Fruit fly (Drosophila melanogaster) whole organism, pupa: Measurements from ENCODE around the gene CG32199.

Source experiments
- CG10348 ChIP-seq: fragments of 200-800 bp; sonication (Bioruptor generic); IDR thresholded peaks from 2 replicates; pipeline ENCODE4 v1.3.6; 2022; ENCODE audit warnings: missing biosample characterization, missing genetic modification characterization
- CG12605 ChIP-seq: fragments of 200-800 bp; sonication (Bioruptor generic); IDR thresholded peaks from 2 replicates; pipeline ENCODE4 v1.3.6; 2022; ENCODE audit warnings: missing biosample characterization, missing genetic modification characterization
- CG13204 ChIP-seq: fragments of 200-800 bp; sonication (Bioruptor generic); optimal IDR thresholded peaks from 2 replicates; lab custom pipeline; 2018; ENCODE audit warnings: missing biosample characterization, mild to moderate bottlenecking, missing genetic modification characterization, moderate library complexity
- CG14655 ChIP-seq: fragments of 200-800 bp; sonication (Bioruptor generic); optimal IDR thresholded peaks from 3 replicates; lab custom pipeline; 2017; ENCODE audit warnings: mild to moderate bottlenecking, missing biosample characterization, missing genetic modification reagents, missing genetic modification characterization
- CG15710 ChIP-seq: fragments of 200-800 bp; sonication (Bioruptor generic); optimal IDR thresholded peaks from 2 replicates; lab custom pipeline; 2018; ENCODE audit warnings: missing biosample characterization, mild to moderate bottlenecking, missing genetic modification characterization, moderate library complexity
- CG17806 ChIP-seq: fragments of 200-800 bp; sonication (Bioruptor generic); optimal IDR thresholded peaks from 2 replicates; lab custom pipeline; 2018; ENCODE audit warnings: missing biosample characterization, mild to moderate bottlenecking, missing genetic modification characterization, moderate library complexity
- CG32121 ChIP-seq: fragments of 200-800 bp; sonication (Bioruptor generic); IDR thresholded peaks from 2 replicates; pipeline ENCODE4 v1.3.6; 2022; ENCODE audit warnings: missing biosample characterization, missing genetic modification characterization
- CG34367 ChIP-seq: fragments of 200-800 bp; sonication (Bioruptor generic); optimal IDR thresholded peaks from 2 replicates; lab custom pipeline; 2018; ENCODE audit warnings: missing biosample characterization, mild to moderate bottlenecking, missing genetic modification characterization
- CG4496 ChIP-seq: fragments of 200-800 bp; sonication (Bioruptor generic); IDR thresholded peaks from 3 replicates; pipeline ENCODE4 v1.3.6; 2022; ENCODE audit warnings: missing biosample characterization, missing genetic modification characterization
- CG8159 ChIP-seq: fragments of 200-800 bp; sonication (Bioruptor generic); optimal IDR thresholded peaks from 3 replicates; lab custom pipeline; 2018; ENCODE audit warnings: missing biosample characterization, mild to moderate bottlenecking, missing genetic modification characterization, moderate library complexity
- CG8301 ChIP-seq: fragments of 200-800 bp; sonication (Bioruptor generic); optimal IDR thresholded peaks from 2 replicates; lab custom pipeline; 2018; ENCODE audit warnings: missing biosample characterization, mild to moderate bottlenecking, missing genetic modification characterization
- CG9948 ChIP-seq: fragments of 200-800 bp; sonication (Bioruptor generic); optimal IDR thresholded peaks from 2 replicates; lab custom pipeline; 2018; ENCODE audit warnings: missing biosample characterization, mild to moderate bottlenecking, missing genetic modification characterization, moderate library complexity
- D1 ChIP-seq: fragments of 200-800 bp; sonication (Bioruptor generic); optimal IDR thresholded peaks from 2 replicates; lab custom pipeline; 2018; ENCODE audit warnings: missing biosample characterization, mild to moderate bottlenecking, missing genetic modification characterization, moderate library complexity
- EcR ChIP-seq: fragments of 200-800 bp; sonication (Bioruptor generic); optimal IDR thresholded peaks from 3 replicates; lab custom pipeline; 2019; ENCODE audit warnings: missing biosample characterization, missing genetic modification characterization, mild to moderate bottlenecking, moderate library complexity, missing genetic modification reagents
- Ets98B ChIP-seq: fragments of 200-800 bp; sonication (Bioruptor generic); IDR thresholded peaks from 2 replicates; pipeline ENCODE4 v1.3.6; 2022; ENCODE audit warnings: missing biosample characterization, missing genetic modification characterization
- Pif1A ChIP-seq: fragments of 200-800 bp; sonication (Bioruptor generic); optimal IDR thresholded peaks from 3 replicates; lab custom pipeline; 2016; ENCODE audit warnings: missing biosample characterization, missing genetic modification characterization
- Pif1B ChIP-seq: fragments of 200-800 bp; sonication (Bioruptor generic); optimal IDR thresholded peaks from 3 replicates; lab custom pipeline; 2016; ENCODE audit warnings: missing biosample characterization, missing genetic modification characterization
- Snoo ChIP-seq: fragments of 200-800 bp; sonication (Bioruptor generic); optimal IDR thresholded peaks from 3 replicates; lab custom pipeline; 2017; ENCODE audit warnings: missing biosample characterization, mild to moderate bottlenecking, missing genetic modification characterization, inconsistent platforms
- fd96Ca ChIP-seq: fragments of 200-800 bp; sonication (Bioruptor generic); IDR thresholded peaks from 3 replicates; pipeline ENCODE4 v1.3.6; 2022; ENCODE audit warnings: missing biosample characterization, missing genetic modification characterization
- gl ChIP-seq: fragments of 200-800 bp; sonication (Bioruptor generic); optimal IDR thresholded peaks from 2 replicates; lab custom pipeline; 2018; ENCODE audit warnings: missing biosample characterization, mild to moderate bottlenecking, missing genetic modification characterization
- rn ChIP-seq: fragments of 200-800 bp; sonication (Bioruptor generic); IDR thresholded peaks from 2 replicates; pipeline ENCODE4 v1.3.6; 2022; ENCODE audit warnings: missing biosample characterization, missing genetic modification characterization

CG32199 gene

DNA sequence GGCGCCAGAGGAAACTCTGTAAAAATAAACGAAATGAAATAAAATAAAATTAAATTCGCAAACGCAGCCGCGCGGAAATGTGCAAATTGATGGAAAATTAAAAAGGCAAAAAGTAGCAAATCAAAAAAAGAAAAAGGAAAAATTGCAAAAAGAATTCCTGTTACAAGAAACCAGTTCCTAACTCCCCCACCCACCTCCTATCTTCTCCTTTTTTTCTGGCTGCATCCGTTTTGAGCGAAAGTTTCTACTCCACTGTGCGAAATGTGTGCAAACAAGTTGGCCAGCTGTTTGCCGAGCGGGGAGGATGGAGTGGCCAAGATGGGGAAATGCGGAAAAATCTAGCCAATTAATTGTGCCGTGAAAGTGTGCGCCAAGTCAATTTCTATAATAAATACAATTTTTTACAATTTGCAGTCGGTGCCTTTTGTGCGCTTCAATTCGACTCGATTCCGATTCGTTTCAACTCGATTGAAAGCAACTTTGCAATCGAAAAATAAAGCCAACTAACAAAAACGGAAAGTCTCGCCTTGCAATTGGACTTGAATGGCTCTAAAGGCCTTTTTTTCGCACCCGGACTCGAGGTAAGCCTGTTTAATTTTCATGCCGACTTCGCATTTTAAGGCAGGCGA lies 14.9 kb downstream of the CG32199 start:
- no peak for TF ChIP-seq Snoo (tag; lab: Kevin White, UChicago)
- peak; percentile 30; the same call in 1 of the 2 replicates for TF ChIP-seq CG12605 (GFP tag; lab: Robert Waterston, UW)
- TF ChIP-seq fd96Ca (GFP tag; lab: Robert Waterston, UW) = peak; percentile 61; the same call in 1 of the 3 replicates
- TF ChIP-seq CG8159 (tag; lab: Kevin White, UChicago) = no peak
- peak; percentile 72 for TF ChIP-seq CG32121 (GFP tag; lab: Robert Waterston, UW)
- peak; percentile 49 for TF ChIP-seq Pif1A (GFP tag; lab: Kevin White, UChicago)
- no peak for TF ChIP-seq gl (tag; lab: Kevin White, UChicago)
- TF ChIP-seq CG13204 = no peak
- TF ChIP-seq CG34367 (tag; lab: Kevin White, UChicago) = no peak
- TF ChIP-seq D1 (tag; lab: Kevin White, UChicago) = no peak
- TF ChIP-seq CG9948 (tag; lab: Kevin White, UChicago) = peak; percentile 2
- no peak for TF ChIP-seq CG15710 (tag; lab: Kevin White, UChicago)
- 0 out of 2 replicates have a peak, but pooled peaks have one; percentile 7 for TF ChIP-seq rn (GFP tag; lab: Robert Waterston, UW)
- TF ChIP-seq Ets98B (GFP tag; lab: Robert Waterston, UW) = peak; percentile 55
- TF ChIP-seq Pif1B (GFP tag; lab: Kevin White, UChicago) = no peak
- no peak for TF ChIP-seq CG10348
- peak; percentile 42 for TF ChIP-seq CG8301 (tag; lab: Kevin White, UChicago)
- no peak for TF ChIP-seq CG17806 (tag; lab: Kevin White, UChicago)
- peak; percentile 44 for TF ChIP-seq CG14655
- TF ChIP-seq EcR (GFP tag; lab: Kevin White, UChicago) = no peak
- peak; percentile 66; the same call in 1 of the 3 replicates for TF ChIP-seq CG4496

DNA sequence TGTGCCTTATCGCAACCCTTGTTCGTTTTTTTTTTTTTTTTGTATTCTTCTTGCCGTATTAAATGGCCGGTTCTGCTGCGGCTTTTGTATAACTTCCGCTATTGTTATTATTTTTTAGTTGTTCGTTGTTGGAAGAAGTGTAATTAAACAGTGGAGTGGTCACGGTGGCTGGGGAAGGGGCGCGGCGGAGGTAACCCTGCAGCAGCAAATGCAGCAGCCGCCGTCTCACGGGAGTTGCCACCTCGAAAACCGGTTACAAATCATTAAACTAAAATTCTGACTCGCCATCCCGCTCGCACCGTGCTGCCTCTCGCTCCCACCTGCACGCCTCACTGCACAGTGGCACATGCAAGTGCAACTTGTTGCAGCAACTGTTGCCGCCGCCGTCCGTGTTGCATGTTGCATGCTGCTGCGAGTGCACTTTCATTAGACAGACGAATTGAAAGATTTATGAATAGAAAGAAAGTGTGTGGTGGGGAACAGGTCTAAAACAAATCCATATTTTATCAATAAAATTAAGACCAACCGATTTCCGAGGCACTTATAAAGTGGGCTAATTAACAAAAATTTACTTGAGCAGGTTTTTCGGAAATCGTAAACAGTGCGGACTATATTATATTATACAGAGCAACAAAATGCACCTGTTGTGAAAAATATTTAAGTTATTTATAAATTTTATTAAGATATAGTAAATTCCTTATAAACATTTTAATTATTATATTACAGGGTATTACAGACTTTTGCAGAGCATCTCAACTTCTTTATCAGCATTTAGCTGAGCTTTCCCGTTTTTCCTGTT lies 16.2 kb downstream of the CG32199 start:
- TF ChIP-seq CG14655 (peak; percentile 73), CG8301 (tag; lab: Kevin White, UChicago) (peak; percentile 66), CG13204 (peak; percentile 58), CG12605 (GFP tag; lab: Robert Waterston, UW) (peak; percentile 13; the same call in 1 of the 2 replicates), fd96Ca (GFP tag; lab: Robert Waterston, UW) (no peak; the same call in 2 of the 3 replicates), CG32121 (GFP tag; lab: Robert Waterston, UW) (no peak), CG17806 (tag; lab: Kevin White, UChicago) (no peak)

dm6 chr3L:18628458-18628857 lies 16.8 kb downstream of the CG32199 start:
- no peak for TF ChIP-seq Ets98B (GFP tag; lab: Robert Waterston, UW)
- TF ChIP-seq D1 (tag; lab: Kevin White, UChicago) = no peak
- TF ChIP-seq CG32121 (GFP tag; lab: Robert Waterston, UW) = no peak
- TF ChIP-seq CG34367 (tag; lab: Kevin White, UChicago) = no peak
- TF ChIP-seq Pif1B (GFP tag; lab: Kevin White, UChicago) = no peak
- TF ChIP-seq CG8159 (tag; lab: Kevin White, UChicago) = no peak
- no peak for TF ChIP-seq Snoo (tag; lab: Kevin White, UChicago)
- TF ChIP-seq CG10348 = no peak
- no peak for TF ChIP-seq CG4496
- TF ChIP-seq CG9948 (tag; lab: Kevin White, UChicago) = no peak
- TF ChIP-seq CG8301 (tag; lab: Kevin White, UChicago) = no peak
- no peak for TF ChIP-seq CG12605 (GFP tag; lab: Robert Waterston, UW)
- no peak for TF ChIP-seq rn (GFP tag; lab: Robert Waterston, UW)
- TF ChIP-seq CG15710 (tag; lab: Kevin White, UChicago) = no peak
- TF ChIP-seq CG17806 (tag; lab: Kevin White, UChicago) = no peak
- TF ChIP-seq CG13204 = no peak

DNA sequence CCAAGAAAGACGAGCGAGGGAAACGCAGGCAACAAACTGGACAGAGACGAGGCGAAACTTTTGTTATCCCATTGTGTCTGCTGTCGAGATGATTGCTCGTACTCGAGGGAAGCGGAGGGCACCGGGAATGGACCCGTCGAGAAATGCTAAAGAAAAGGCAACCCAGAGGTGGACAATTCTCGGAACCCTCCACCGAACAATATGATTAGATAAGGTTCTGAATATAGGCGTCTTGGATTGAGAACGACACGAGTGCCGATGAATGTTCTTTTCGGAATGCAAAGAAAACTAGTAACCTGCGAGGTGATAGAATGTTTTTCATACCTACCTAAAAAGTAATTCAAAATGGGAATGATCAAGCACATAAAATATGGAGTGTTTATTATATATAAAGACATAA lies 18.2 kb downstream of the CG32199 start:
- TF ChIP-seq CG12605 (GFP tag; lab: Robert Waterston, UW) (no peak), CG14655 (no peak), CG34367 (tag; lab: Kevin White, UChicago) (no peak), CG17806 (tag; lab: Kevin White, UChicago) (no peak), Pif1B (GFP tag; lab: Kevin White, UChicago) (no peak), CG8301 (tag; lab: Kevin White, UChicago) (no peak), CG32121 (GFP tag; lab: Robert Waterston, UW) (no peak), fd96Ca (GFP tag; lab: Robert Waterston, UW) (no peak), CG13204 (no peak)

DNA sequence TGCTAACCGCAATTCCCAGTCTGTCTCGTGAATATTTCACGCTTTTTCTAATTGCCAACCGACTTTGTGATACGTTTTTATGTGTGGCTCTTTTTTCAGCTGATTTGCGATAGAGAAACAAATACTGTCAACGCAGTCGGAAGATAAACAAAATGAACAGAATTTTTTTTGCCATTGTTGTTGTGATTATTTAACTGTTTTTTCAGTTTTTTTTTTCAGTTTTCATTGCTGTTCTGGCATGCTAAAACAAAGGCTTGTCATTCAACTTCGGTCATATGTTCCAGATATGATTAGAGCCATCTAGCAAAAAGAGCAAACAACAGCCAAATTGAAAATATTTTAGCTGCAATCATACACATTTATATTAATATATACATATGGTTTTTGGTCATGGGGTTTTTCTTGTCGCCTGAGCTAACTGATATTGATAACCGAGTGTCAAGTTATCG lies 20.5 kb downstream of the CG32199 start:
- no peak for TF ChIP-seq CG17806 (tag; lab: Kevin White, UChicago)

- TF ChIP-seq CG13204 = no peak
- TF ChIP-seq CG32121 (GFP tag; lab: Robert Waterston, UW) = no peak
- no peak for TF ChIP-seq CG8159 (tag; lab: Kevin White, UChicago)
- TF ChIP-seq CG8301 (tag; lab: Kevin White, UChicago) = no peak
- TF ChIP-seq Snoo (tag; lab: Kevin White, UChicago) = no peak
- TF ChIP-seq CG15710 (tag; lab: Kevin White, UChicago) = no peak
- TF ChIP-seq rn (GFP tag; lab: Robert Waterston, UW) = no peak
- no peak for TF ChIP-seq CG9948 (tag; lab: Kevin White, UChicago)
- no peak for TF ChIP-seq Pif1B (GFP tag; lab: Kevin White, UChicago)
- TF ChIP-seq gl (tag; lab: Kevin White, UChicago) = no peak
- no peak for TF ChIP-seq Ets98B (GFP tag; lab: Robert Waterston, UW)
- no peak for TF ChIP-seq CG10348
- no peak for TF ChIP-seq CG4496
These were observed 21.4 kb downstream of the CG32199 start for dm6 chr3L:18633084-18633483.
